Worm (Caenorhabditis elegans) whole organism, late embryonic: Measurements from ENCODE around the gene col-103.

ENCODE experiments used
- ama-1 ChIP-seq: fragments of 150-350 bp; optimal IDR thresholded peaks from 2 replicates; lab custom pipeline; 2014
- ceh-19 ChIP-seq: fragments of 200-800 bp; sonication (Bioruptor generic); optimal IDR thresholded peaks from 2 replicates; lab custom pipeline; 2018; ENCODE audit warnings: mild to moderate bottlenecking, missing genetic modification characterization, missing compliant biosample characterization
- dmd-4 ChIP-seq: sonication (generic microtip); optimal IDR thresholded peaks from 2 replicates; lab custom pipeline; 2016; ENCODE audit warnings: borderline replicate concordance, missing genetic modification characterization, missing compliant biosample characterization
- dve-1 ChIP-seq: sonication (generic microtip); optimal IDR thresholded peaks from 2 replicates; lab custom pipeline; 2017; ENCODE audit warnings: antibody characterized with exemption, mild to moderate bottlenecking, missing genetic modification characterization, missing compliant biosample characterization
- ets-4 ChIP-seq: sonication (generic microtip); optimal IDR thresholded peaks from 2 replicates; lab custom pipeline; 2016; ENCODE audit warnings: missing genetic modification characterization, missing compliant biosample characterization
- fax-1 ChIP-seq: sonication (generic microtip); optimal IDR thresholded peaks from 2 replicates; lab custom pipeline; 2016; ENCODE audit warnings: missing genotype, missing genetic modification characterization, missing compliant biosample characterization
- fkh-10 ChIP-seq: fragments of 150-350 bp; optimal IDR thresholded peaks from 2 replicates; lab custom pipeline; 2014; ENCODE audit warnings: missing biosample characterization, missing genetic modification reagents, missing genetic modification characterization
- fkh-6 ChIP-seq: sonication (generic microtip); optimal IDR thresholded peaks from 2 replicates; lab custom pipeline; 2016; ENCODE audit warnings: missing genetic modification characterization, missing compliant biosample characterization
- lin-11 ChIP-seq: fragments of 200-800 bp; sonication (Bioruptor generic); optimal IDR thresholded peaks from 2 replicates; lab custom pipeline; 2018; ENCODE audit warnings: mild to moderate bottlenecking, missing genetic modification characterization, missing compliant biosample characterization
- sox-4 ChIP-seq: sonication (generic microtip); optimal IDR thresholded peaks from 2 replicates; lab custom pipeline; 2017; ENCODE audit warnings: mild to moderate bottlenecking, missing genetic modification characterization, inconsistent platforms, missing compliant biosample characterization
- syd-9 ChIP-seq: sonication (generic microtip); optimal IDR thresholded peaks from 2 replicates; lab custom pipeline; 2016; ENCODE audit warnings: mild to moderate bottlenecking, missing genetic modification characterization, moderate library complexity, missing compliant biosample characterization
- unc-55 ChIP-seq: sonication (generic microtip); optimal IDR thresholded peaks from 2 replicates; lab custom pipeline; 2017; ENCODE audit warnings: missing biosample characterization, missing genetic modification reagents, missing genetic modification characterization

DNA sequence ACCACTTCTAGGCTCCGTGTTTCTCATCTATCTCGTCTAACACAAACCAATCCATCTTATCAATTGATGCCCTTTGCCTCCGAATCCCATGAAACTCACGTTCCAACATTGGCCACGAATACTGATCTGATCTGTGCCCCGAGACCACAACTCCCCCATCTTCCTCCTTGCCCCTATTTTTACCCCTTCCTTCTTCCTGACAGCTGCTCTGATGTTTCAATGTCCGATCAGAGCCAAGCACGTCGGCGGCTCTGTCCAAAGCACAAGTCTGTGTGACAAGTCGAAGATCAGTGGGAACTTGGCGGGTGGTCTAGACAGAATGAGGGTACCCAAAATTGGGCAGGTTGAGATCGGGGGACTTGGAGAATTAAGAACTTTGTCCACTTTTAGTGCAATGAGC lies 17.1 kb downstream of the col-103 start:
- TF ChIP-seq sox-4 (no peak), ama-1 (lab: Kevin White, UChicago) (no peak), fkh-6 (tag; lab: Kevin White, UChicago) (no peak), ceh-19 (GFP tag; lab: Kevin White, UChicago) (no peak), ets-4 (tag; lab: Kevin White, UChicago) (no peak), dmd-4 (no peak), fkh-10 (GFP tag; lab: Kevin White, UChicago) (no peak), unc-55 (no peak), syd-9 (no peak), fax-1 (no peak), dve-1 (tag; lab: Kevin White, UChicago) (no peak), lin-11 (tag; lab: Kevin White, UChicago) (no peak)
